Fruit fly (Drosophila melanogaster) whole organism, embryonic: Measurements from ENCODE around the gene Polr1C.
A peak's percentile ranks its signal among the peaks of the same experiment; 100 is the strongest.

Experiments
- Adf1 ChIP-seq: fragments of 200-800 bp; sonication (Bioruptor generic); IDR thresholded peaks from 2 replicates; pipeline ENCODE4 v1.3.6; 2022; ENCODE audit warnings: missing biosample characterization, missing genetic modification characterization
- Awh ChIP-seq: fragments of 200-800 bp; sonication (Bioruptor generic); IDR thresholded peaks from 2 replicates; pipeline ENCODE4, ENCODE4 v1.3.6; 2022; ENCODE audit warnings: missing biosample characterization, missing genetic modification characterization
- Blimp-1 ChIP-seq: fragments of 200-800 bp; sonication (Bioruptor generic); optimal IDR thresholded peaks from 3 replicates; lab custom pipeline; 2018; ENCODE audit warnings: missing biosample characterization, missing genetic modification characterization, mild to moderate bottlenecking, moderate library complexity, missing genetic modification reagents
- CG1024 ChIP-seq: fragments of 200-800 bp; sonication (Bioruptor generic); IDR thresholded peaks from 2 replicates; pipeline ENCODE4 v1.3.6; 2022; ENCODE audit warnings: missing biosample characterization, missing genetic modification characterization
- CG10543 ChIP-seq: fragments of 200-800 bp; sonication (Bioruptor generic); optimal IDR thresholded peaks from 3 replicates; lab custom pipeline; 2017; ENCODE audit warnings: missing biosample characterization, mild to moderate bottlenecking, missing genetic modification characterization, moderate library complexity
- CG12942 ChIP-seq: fragments of 200-800 bp; sonication (Bioruptor generic); optimal IDR thresholded peaks from 3 replicates; lab custom pipeline; 2016; ENCODE audit warnings: missing biosample characterization, missing genetic modification characterization
- CG14860 ChIP-seq: fragments of 200-800 bp; sonication (Bioruptor generic); IDR thresholded peaks from 3 replicates; pipeline ENCODE4 v1.3.6; 2022; ENCODE audit warnings: missing biosample characterization, missing genetic modification characterization; ENCODE audit not compliant: partially characterized antibody
- CG17359 ChIP-seq: fragments of 200-800 bp; sonication (Bioruptor generic); optimal IDR thresholded peaks from 3 replicates; lab custom pipeline; 2018; ENCODE audit warnings: missing biosample characterization, mild to moderate bottlenecking, missing genetic modification characterization, moderate library complexity
- CG2678 ChIP-seq: fragments of 200-800 bp; sonication (Bioruptor generic); optimal IDR thresholded peaks from 3 replicates; lab custom pipeline; 2019; ENCODE audit warnings: missing biosample characterization, mild to moderate bottlenecking, missing genetic modification characterization, moderate library complexity
- CG3163 ChIP-seq: fragments of 200-800 bp; sonication (Bioruptor generic); optimal IDR thresholded peaks from 3 replicates; lab custom pipeline; 2016; ENCODE audit warnings: missing biosample characterization, missing genetic modification characterization
- CG33557 ChIP-seq: fragments of 200-800 bp; sonication (Bioruptor generic); optimal IDR thresholded peaks from 2 replicates; lab custom pipeline; 2019; ENCODE audit warnings: missing biosample characterization, mild to moderate bottlenecking, missing genetic modification characterization, moderate library complexity
- CG34376 ChIP-seq: fragments of 200-800 bp; sonication (Bioruptor generic); optimal IDR thresholded peaks from 2 replicates; lab custom pipeline; 2018; ENCODE audit warnings: missing biosample characterization, mild to moderate bottlenecking, missing genetic modification characterization
- CG5245 ChIP-seq: fragments of 200-800 bp; sonication (Bioruptor generic); optimal IDR thresholded peaks from 3 replicates; lab custom pipeline; 2016; ENCODE audit warnings: missing biosample characterization, missing genetic modification characterization
- CG7963 ChIP-seq: fragments of 200-800 bp; sonication (Bioruptor generic); IDR thresholded peaks from 3 replicates; pipeline ENCODE4 v1.3.6; 2022; ENCODE audit warnings: missing biosample characterization, missing genetic modification characterization; ENCODE audit not compliant: partially characterized antibody
- CG8478 ChIP-seq: fragments of >200 bp; optimal IDR thresholded peaks from 2 replicates; lab custom pipeline; 2018
- CG9932 ChIP-seq: fragments of 200-800 bp; sonication (Bioruptor generic); IDR thresholded peaks from 2 replicates; pipeline ENCODE4 v1.3.6; 2022; ENCODE audit warnings: missing biosample characterization, missing genetic modification characterization
- Chrac-16 ChIP-seq: fragments of 200-800 bp; sonication (Bioruptor generic); optimal IDR thresholded peaks from 3 replicates; lab custom pipeline; 2016; ENCODE audit warnings: missing biosample characterization, missing genetic modification characterization
- D ChIP-seq, 2 experiments: fragments of 200-800 bp in 1 of 2; fragments of >200 bp in 1 of 2; sonication (Bioruptor generic) in 1 of 2; optimal IDR thresholded peaks; 2 replicates in 1 of 2; 3 replicates in 1 of 2; lab custom pipeline; 2017; ENCODE audit warnings: mild to moderate bottlenecking in 1 of 2, missing biosample characterization in 1 of 2, missing genetic modification characterization in 1 of 2, missing genetic modification reagents in 1 of 2
- Dfd ChIP-seq, 2 experiments: fragments of >200 bp; optimal IDR thresholded peaks; 2 replicates each; lab custom pipeline; 2017; ENCODE audit warnings: missing biosample characterization in 2 of 2, missing genetic modification characterization in 2 of 2
- Fer1 ChIP-seq: fragments of 200-800 bp; sonication (Bioruptor generic); optimal IDR thresholded peaks from 2 replicates; lab custom pipeline; 2017; ENCODE audit warnings: missing biosample characterization, mild to moderate bottlenecking, missing genetic modification characterization
- GATAe ChIP-seq: fragments of 200-800 bp; sonication (Bioruptor generic); conservative IDR thresholded peaks from 2 replicates; pipeline ENCODE4 v1.3.6; 2022; ENCODE audit warnings: missing biosample characterization, missing genetic modification characterization
- HLH3B ChIP-seq: fragments of 200-800 bp; sonication (Bioruptor generic); IDR thresholded peaks from 2 replicates; pipeline ENCODE4 v1.3.6; 2022; ENCODE audit warnings: missing biosample characterization, missing genetic modification characterization
- Jarid2 ChIP-seq: fragments of 200-800 bp; sonication (Bioruptor generic); optimal IDR thresholded peaks from 3 replicates; lab custom pipeline; 2017; ENCODE audit warnings: mild to moderate bottlenecking, missing biosample characterization, missing genetic modification reagents, missing genetic modification characterization
- Mes4 ChIP-seq: fragments of 200-800 bp; sonication (Bioruptor generic); optimal IDR thresholded peaks from 2 replicates; lab custom pipeline; 2016; ENCODE audit warnings: missing biosample characterization, missing genetic modification characterization
- Myb ChIP-seq: fragments of 200-800 bp; sonication (Bioruptor generic); optimal IDR thresholded peaks from 2 replicates; lab custom pipeline; 2016; ENCODE audit warnings: missing biosample characterization, missing genetic modification characterization
- NC2α ChIP-seq: fragments of 200-800 bp; sonication (Bioruptor generic); optimal IDR thresholded peaks from 2 replicates; lab custom pipeline; 2016; ENCODE audit warnings: missing biosample characterization, missing genetic modification characterization
- Nf-YB ChIP-seq: fragments of 200-800 bp; sonication (Bioruptor generic); optimal IDR thresholded peaks from 3 replicates; lab custom pipeline; 2019; ENCODE audit warnings: missing biosample characterization, mild to moderate bottlenecking, missing genetic modification characterization, moderate library complexity
- Opbp ChIP-seq: fragments of 200-800 bp; sonication (Bioruptor generic); IDR thresholded peaks from 3 replicates; pipeline ENCODE4 v1.3.6; 2022; ENCODE audit warnings: missing biosample characterization, missing genetic modification characterization; ENCODE audit not compliant: partially characterized antibody
- Sox102F ChIP-seq: fragments of 200-800 bp; sonication (Bioruptor generic); optimal IDR thresholded peaks from 2 replicates; lab custom pipeline; 2018; ENCODE audit warnings: missing biosample characterization, mild to moderate bottlenecking, missing genetic modification characterization, moderate library complexity
- Taf1 ChIP-seq: fragments of 200-800 bp; sonication (Bioruptor generic); IDR thresholded peaks from 2 replicates; pipeline ENCODE4 v1.3.6; 2022; ENCODE audit warnings: missing biosample characterization, missing genetic modification characterization
- Xbp1 ChIP-seq: fragments of 200-800 bp; sonication (Bioruptor generic); optimal IDR thresholded peaks from 3 replicates; lab custom pipeline; 2016; ENCODE audit warnings: missing biosample characterization, mild to moderate bottlenecking, missing genetic modification characterization
- ato ChIP-seq: fragments of 200-800 bp; sonication (Bioruptor generic); IDR thresholded peaks from 2 replicates; pipeline ENCODE4 v1.3.6; 2022; ENCODE audit warnings: missing biosample characterization, missing genetic modification characterization; ENCODE audit not compliant: partially characterized antibody
- bowl ChIP-seq: fragments of 200-800 bp; sonication (Bioruptor generic); IDR thresholded peaks from 2 replicates; pipeline ENCODE4 v1.3.6; 2022; ENCODE audit warnings: missing biosample characterization, missing genetic modification characterization
- bsh ChIP-seq, 2 experiments: fragments of 200-800 bp; sonication (Bioruptor generic); optimal IDR thresholded peaks; 2 replicates each; lab custom pipeline; 2017 to 2018; ENCODE audit warnings: mild to moderate bottlenecking in 2 of 2, missing biosample characterization in 2 of 2, missing genetic modification characterization in 2 of 2, moderate library complexity in 1 of 2
- cad ChIP-seq: fragments of >200 bp; optimal IDR thresholded peaks from 2 replicates; lab custom pipeline; 2017; ENCODE audit warnings: missing biosample characterization, missing genetic modification characterization
- ci ChIP-seq: fragments of 200-800 bp; sonication (Bioruptor generic); IDR thresholded peaks from 3 replicates; pipeline ENCODE4 v1.3.6; 2022; ENCODE audit warnings: missing biosample characterization, missing genetic modification characterization
- dati ChIP-seq: fragments of 200-800 bp; sonication (Bioruptor generic); IDR thresholded peaks from 2 replicates; pipeline ENCODE4 v1.3.6; 2022; ENCODE audit warnings: missing biosample characterization, missing genetic modification characterization
- eyg ChIP-seq: fragments of 200-800 bp; sonication (Bioruptor generic); optimal IDR thresholded peaks from 3 replicates; lab custom pipeline; 2016; ENCODE audit warnings: missing biosample characterization, missing genetic modification characterization
- ftz-f1 ChIP-seq: fragments of 200-800 bp; sonication (Bioruptor generic); optimal IDR thresholded peaks from 2 replicates; lab custom pipeline; 2016; ENCODE audit warnings: missing biosample characterization, missing genetic modification characterization
- h ChIP-seq: fragments of >200 bp; optimal IDR thresholded peaks from 2 replicates; lab custom pipeline; 2017
- hkb ChIP-seq, 2 experiments: fragments of 200-800 bp in 1 of 2; fragments of >200 bp in 1 of 2; sonication (Bioruptor generic) in 1 of 2; IDR thresholded peaks in 1 of 2; optimal IDR thresholded peaks in 1 of 2; 2 replicates each; pipeline versions ENCODE4 v1.3.6 to Lab custom; 2017 to 2022; ENCODE audit warnings: missing biosample characterization in 1 of 2, missing genetic modification characterization in 1 of 2
- jumu ChIP-seq: fragments of 200-800 bp; sonication (Bioruptor generic); optimal IDR thresholded peaks from 3 replicates; lab custom pipeline; 2016; ENCODE audit warnings: missing biosample characterization, missing genetic modification characterization
- luna ChIP-seq: fragments of 200-800 bp; sonication (Bioruptor generic); optimal IDR thresholded peaks from 2 replicates; lab custom pipeline; 2016; ENCODE audit warnings: missing biosample characterization, missing genetic modification characterization
- pho ChIP-seq: fragments of 200-800 bp; sonication (Bioruptor generic); optimal IDR thresholded peaks from 2 replicates; lab custom pipeline; 2016; ENCODE audit warnings: missing biosample characterization, missing genetic modification characterization
- sd ChIP-seq: fragments of 200-800 bp; sonication (Bioruptor generic); optimal IDR thresholded peaks from 3 replicates; lab custom pipeline; 2018; ENCODE audit warnings: missing biosample characterization, mild to moderate bottlenecking, missing genetic modification characterization, moderate library complexity
- so ChIP-seq: fragments of 200-800 bp; sonication (Bioruptor generic); IDR thresholded peaks from 3 replicates; pipeline ENCODE4 v1.3.6; 2022; ENCODE audit warnings: missing biosample characterization, missing genetic modification characterization
- tio ChIP-seq: fragments of 200-800 bp; sonication (Bioruptor generic); optimal IDR thresholded peaks from 2 replicates; lab custom pipeline; 2017; ENCODE audit warnings: missing biosample characterization, missing genetic modification characterization, inconsistent platforms
- wdn ChIP-seq: fragments of 200-800 bp; sonication (Bioruptor generic); IDR thresholded peaks from 2 replicates; pipeline ENCODE4 v1.3.6; 2022; ENCODE audit warnings: missing biosample characterization, missing genetic modification characterization

Gene Polr1C

dm6 chr2L:4997401-4998259 lies 28.8 kb downstream of the Polr1C start (continued):
- TF ChIP-seq Blimp-1 (peak; percentile 98), jumu (GFP tag; lab: Kevin White, UChicago) (peak; percentile 99), hkb (optimal IDR thresholded peaks at IDR 0.05; lab: Kevin White, UChicago) (peak; percentile 95), hkb (GFP tag; IDR thresholded peaks at IDR 0.05; lab: Robert Waterston, UW) (peak; percentile 99), CG14860 (GFP tag; lab: Robert Waterston, UW) (peak; percentile 65), pho (GFP tag; lab: Kevin White, UChicago) (peak; percentile 99), CG33557 (GFP tag; lab: Kevin White, UChicago) (peak; percentile 98), cad (GFP tag; lab: Kevin White, UChicago) (peak; percentile 60), NC2α (GFP tag; lab: Kevin White, UChicago) (peak; percentile 98), CG17359 (tag; lab: Kevin White, UChicago) (peak; percentile 99), CG3163 (GFP tag; lab: Kevin White, UChicago) (peak; percentile 96), CG12942 (peak; percentile 99), Nf-YB (GFP tag; lab: Kevin White, UChicago) (peak; percentile 90), CG34376 (GFP tag; lab: Kevin White, UChicago) (peak; percentile 97), CG2678 (tag; lab: Kevin White, UChicago) (peak; percentile 99), Fer1 (GFP tag; lab: Kevin White, UChicago) (peak; percentile 98), ftz-f1 (GFP tag; lab: Kevin White, UChicago) (peak; percentile 88), Jarid2 (GFP tag; lab: Kevin White, UChicago) (peak; percentile 94), Sox102F (GFP tag; lab: Kevin White, UChicago) (peak; percentile 99), h (lab: Kevin White, UChicago) (no peak), Dfd (GFP tag; optimal IDR thresholded peaks at IDR 0.05; lab: Kevin White, UChicago) (peak; percentile 58 to 81), Adf1 (peak; percentile 87), Chrac-16 (GFP tag; lab: Kevin White, UChicago) (peak; percentile 99), CG7963 (GFP tag; lab: Robert Waterston, UW) (peak; percentile 70), wdn (peak; percentile 98), sd (tag; lab: Kevin White, UChicago) (peak; percentile 92), bowl (GFP tag; lab: Robert Waterston, UW) (peak; percentile 98), tio (GFP tag; lab: Kevin White, UChicago) (peak; percentile 99), eyg (GFP tag; lab: Kevin White, UChicago) (peak; percentile 98), Awh (GFP tag; lab: Robert Waterston, UW) (peak; percentile 99), CG9932 (GFP tag; lab: Robert Waterston, UW) (peak; percentile 100), Myb (GFP tag; lab: Kevin White, UChicago) (peak; percentile 94), D (optimal IDR thresholded peaks at IDR 0.05; lab: Kevin White, UChicago) (no peak), D (GFP tag; optimal IDR thresholded peaks at IDR 0.05; lab: Kevin White, UChicago) (peak; percentile 99), GATAe (GFP tag; lab: Robert Waterston, UW) (peak; percentile 96), Opbp (GFP tag; lab: Robert Waterston, UW) (peak; percentile 66; the same call in 2 of the 3 replicates), Taf1 (GFP tag; lab: Robert Waterston, UW) (peak; percentile 97), dati (GFP tag; lab: Robert Waterston, UW) (peak; percentile 99), HLH3B (GFP tag; lab: Robert Waterston, UW) (peak; percentile 99), Xbp1 (peak; percentile 99), ato (GFP tag; lab: Robert Waterston, UW) (peak; percentile 44; the same call in 1 of the 2 replicates), so (GFP tag; lab: Robert Waterston, UW) (peak; percentile 99), CG5245 (GFP tag; lab: Kevin White, UChicago) (peak; percentile 99), ci (GFP tag; lab: Robert Waterston, UW) (peak; percentile 100), bsh (GFP tag; optimal IDR thresholded peaks at IDR 0.05; lab: Kevin White, UChicago) (peak; percentile 98 to 99), luna (peak; percentile 98), CG10543 (GFP tag; lab: Kevin White, UChicago) (peak; percentile 98), CG8478 (lab: Kevin White, UChicago) (peak; percentile 94), Mes4 (GFP tag; lab: Kevin White, UChicago) (peak; percentile 99), CG1024 (GFP tag; lab: Robert Waterston, UW) (peak; percentile 97)
